Worm (Caenorhabditis elegans) whole organism, young adult: ENCODE results near the gene Y57G11C.42.

Experiments used
- B0261.1 ChIP-seq: sonication (generic microtip); optimal IDR thresholded peaks from 2 replicates; lab custom pipeline; 2016; ENCODE audit warnings: mild to moderate bottlenecking, missing genetic modification characterization, moderate library complexity, missing compliant biosample characterization
- C17E4.6 ChIP-seq: fragments of 200-800 bp; sonication (Bioruptor generic); IDR thresholded peaks from 2 replicates; pipeline ENCODE4 v1.3.6; 2022; ENCODE audit warnings: missing genetic modification reagents, missing genetic modification characterization, missing compliant biosample characterization
- ets-4 ChIP-seq: fragments of 200-800 bp; sonication (Bioruptor generic); optimal IDR thresholded peaks from 2 replicates; lab custom pipeline; 2018; ENCODE audit warnings: mild to moderate bottlenecking, missing genetic modification characterization, missing compliant biosample characterization
- lin-54 ChIP-seq: fragments of 200-800 bp; sonication (Bioruptor generic); optimal IDR thresholded peaks from 2 replicates; lab custom pipeline; 2018; ENCODE audit warnings: mild to moderate bottlenecking, missing genetic modification characterization, missing compliant biosample characterization
- madf-10 ChIP-seq: sonication (generic microtip); optimal IDR thresholded peaks from 2 replicates; lab custom pipeline; 2016; ENCODE audit warnings: mild to moderate bottlenecking, missing genetic modification characterization, missing compliant biosample characterization
- zim-3 ChIP-seq: sonication (generic microtip); optimal IDR thresholded peaks from 2 replicates; lab custom pipeline; 2017; ENCODE audit warnings: mild to moderate bottlenecking, missing genetic modification characterization, moderate library complexity, missing compliant biosample characterization

DNA sequence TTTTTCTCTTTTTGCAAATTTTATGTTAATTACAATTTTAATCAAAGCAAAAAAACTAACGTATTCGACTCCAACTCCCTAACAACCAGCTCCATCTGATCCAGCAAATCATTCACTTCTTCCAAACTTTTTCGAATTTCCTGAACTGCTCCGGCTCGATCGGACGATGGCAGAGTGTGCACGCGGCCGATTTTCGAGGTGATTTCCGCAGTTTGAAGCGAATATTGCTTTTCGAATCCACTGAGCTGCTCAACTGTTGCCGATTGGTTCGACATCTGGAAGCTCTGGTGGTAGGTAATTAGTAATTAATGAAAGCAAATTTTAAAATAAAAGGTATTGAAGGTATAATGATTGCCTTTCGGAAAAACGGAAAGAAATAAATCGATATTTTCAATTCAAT lies 38.1 kb downstream of the Y57G11C.42 start, which contains the start of gene vti-1:
- no peak for TF ChIP-seq lin-54 (GFP tag; lab: Kevin White, UChicago)
- TF ChIP-seq madf-10 (tag; lab: Kevin White, UChicago), result no peak
- TF ChIP-seq B0261.1, result no peak
- TF ChIP-seq ets-4 (GFP tag; lab: Kevin White, UChicago), result no peak
- TF ChIP-seq C17E4.6 (GFP tag; lab: Robert Waterston, UW), result no peak
- no peak for TF ChIP-seq zim-3 (tag; lab: Kevin White, UChicago)
